Worm (Caenorhabditis elegans) whole organism, late embryonic: Measurements from ENCODE around the gene tag-209.

Experiments used
- C38D4.7 ChIP-seq: fragments of 200-800 bp; sonication (Bioruptor generic); optimal IDR thresholded peaks from 2 replicates; lab custom pipeline; 2018; ENCODE audit warnings: mild to moderate bottlenecking, missing genetic modification characterization, moderate library complexity, missing compliant biosample characterization
- F13H6.1 ChIP-seq: sonication (generic microtip); optimal IDR thresholded peaks from 2 replicates; lab custom pipeline; 2016; ENCODE audit warnings: missing genetic modification characterization, missing compliant biosample characterization
- ama-1 ChIP-seq: fragments of 150-350 bp; optimal IDR thresholded peaks from 2 replicates; lab custom pipeline; 2014
- elt-2 ChIP-seq: sonication (generic microtip); optimal IDR thresholded peaks from 2 replicates; lab custom pipeline; 2016; ENCODE audit warnings: missing genetic modification reagents, missing genetic modification characterization, missing compliant biosample characterization
- fkh-6 ChIP-seq: sonication (generic microtip); optimal IDR thresholded peaks from 2 replicates; lab custom pipeline; 2016; ENCODE audit warnings: missing genetic modification characterization, missing compliant biosample characterization
- lim-6 ChIP-seq: sonication (generic microtip); optimal IDR thresholded peaks from 2 replicates; lab custom pipeline; 2016; ENCODE audit warnings: missing genetic modification characterization, missing compliant biosample characterization
- pha-2 ChIP-seq: sonication (generic microtip); optimal IDR thresholded peaks from 2 replicates; lab custom pipeline; 2017; ENCODE audit warnings: mild to moderate bottlenecking, missing genetic modification characterization, missing compliant biosample characterization
- pha-4 ChIP-seq: fragments of 150-350 bp; optimal IDR thresholded peaks from 2 replicates; lab custom pipeline; 2018; ENCODE audit warnings: missing biosample characterization, missing genetic modification reagents, missing genetic modification characterization
- sox-4 ChIP-seq: sonication (generic microtip); optimal IDR thresholded peaks from 2 replicates; lab custom pipeline; 2017; ENCODE audit warnings: mild to moderate bottlenecking, missing genetic modification characterization, inconsistent platforms, missing compliant biosample characterization
- tbx-2 ChIP-seq: sonication (generic microtip); optimal IDR thresholded peaks from 2 replicates; lab custom pipeline; 2016; ENCODE audit warnings: missing genetic modification characterization, missing compliant biosample characterization
- unc-3 ChIP-seq, 2 experiments: fragments of 200-800 bp in 1 of 2; sonication (Bioruptor generic) in 1 of 2; sonication (generic microtip) in 1 of 2; conservative IDR thresholded peaks in 1 of 2; optimal IDR thresholded peaks in 1 of 2; 2 replicates each; pipeline versions ENCODE4 v1.3.6 to Lab custom; 2016 to 2022; ENCODE audit warnings: missing compliant biosample characterization in 2 of 2, missing genetic modification characterization in 2 of 2, missing genetic modification reagents in 1 of 2

DNA sequence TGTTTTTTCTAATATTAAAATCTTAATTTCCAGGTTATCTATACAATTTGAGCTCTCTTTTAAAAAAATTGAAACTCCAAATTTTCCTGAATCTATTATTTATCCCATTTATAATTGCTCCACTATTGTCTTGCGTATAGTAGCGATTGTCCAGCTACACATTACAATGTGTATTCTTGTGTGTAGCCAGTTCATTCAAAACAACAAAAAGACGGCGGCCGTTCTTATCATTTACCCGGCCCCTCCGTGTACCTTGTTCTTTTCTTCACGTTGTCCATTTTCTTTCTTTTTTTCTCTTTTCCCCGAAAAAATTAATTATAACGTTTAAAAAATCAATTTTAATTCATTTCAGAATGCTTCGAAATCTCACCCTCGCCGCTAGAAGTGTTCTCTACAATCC, 33.6 kb downstream of the tag-209 start, which contains the start of gene ech-4:
- no peak for TF ChIP-seq sox-4
- no peak for TF ChIP-seq F13H6.1 (tag; lab: Kevin White, UChicago)
- TF ChIP-seq ama-1 (lab: Kevin White, UChicago) = no peak
- TF ChIP-seq tbx-2 = no peak
- TF ChIP-seq fkh-6 (tag; lab: Kevin White, UChicago) = no peak
- TF ChIP-seq pha-2 = no peak
- TF ChIP-seq C38D4.7 (GFP tag; lab: Kevin White, UChicago) = no peak
- TF ChIP-seq elt-2 = no peak
- no peak for TF ChIP-seq pha-4
- TF ChIP-seq unc-3 (GFP tag; conservative IDR thresholded peaks at IDR 0.05; lab: Robert Waterston, UW) = no peak
- no peak for TF ChIP-seq unc-3 (tag; optimal IDR thresholded peaks at IDR 0.05; lab: Kevin White, UChicago)
- no peak for TF ChIP-seq lim-6
